Fruit fly (Drosophila melanogaster) whole organism, prepupa: ENCODE measurements around the gene Gli.
A peak's percentile ranks its signal among the peaks of the same experiment; 100 is the strongest.

Experiments used
- CG10631 ChIP-seq: fragments of 200-800 bp; sonication (Bioruptor generic); optimal IDR thresholded peaks from 2 replicates; lab custom pipeline; 2016; ENCODE audit warnings: missing biosample characterization, missing genetic modification characterization
- CG11294 ChIP-seq: fragments of 200-800 bp; sonication (Bioruptor generic); IDR thresholded peaks from 2 replicates; pipeline ENCODE4 v1.3.6; 2022; ENCODE audit warnings: missing biosample characterization, missing genetic modification characterization
- CG11762 ChIP-seq: fragments of 200-800 bp; sonication (Bioruptor generic); optimal IDR thresholded peaks from 3 replicates; lab custom pipeline; 2016; ENCODE audit warnings: missing biosample characterization, missing genetic modification characterization; ENCODE audit not compliant: insufficient read depth
- CG11902 ChIP-seq: fragments of 200-800 bp; sonication (Bioruptor generic); optimal IDR thresholded peaks from 3 replicates; lab custom pipeline; 2016; ENCODE audit warnings: missing biosample characterization, missing genetic modification characterization
- CG15336 ChIP-seq: fragments of 200-800 bp; sonication (Bioruptor generic); IDR thresholded peaks from 2 replicates; pipeline ENCODE4 v1.3.6; 2022; ENCODE audit warnings: missing biosample characterization, missing genetic modification characterization
- CG1621 ChIP-seq: fragments of 200-800 bp; sonication (Bioruptor generic); optimal IDR thresholded peaks from 3 replicates; lab custom pipeline; 2018; ENCODE audit warnings: missing biosample characterization, mild to moderate bottlenecking, missing genetic modification characterization
- CG3032 ChIP-seq: fragments of 200-800 bp; optimal IDR thresholded peaks from 2 replicates; lab custom pipeline; 2019; ENCODE audit warnings: missing biosample characterization, mild to moderate bottlenecking, missing genetic modification characterization, moderate library complexity
- CG31627 ChIP-seq: fragments of 200-800 bp; sonication (Bioruptor generic); optimal IDR thresholded peaks from 3 replicates; lab custom pipeline; 2016; ENCODE audit warnings: missing biosample characterization, missing genetic modification characterization
- CG32006 ChIP-seq: fragments of 200-800 bp; sonication (Bioruptor generic); optimal IDR thresholded peaks from 3 replicates; lab custom pipeline; 2017; ENCODE audit warnings: missing biosample characterization, mild to moderate bottlenecking, missing genetic modification characterization
- CG34406 ChIP-seq: fragments of 200-800 bp; sonication (Bioruptor generic); optimal IDR thresholded peaks from 3 replicates; lab custom pipeline; 2016; ENCODE audit warnings: missing biosample characterization, missing genetic modification characterization
- CG3919 ChIP-seq: fragments of 200-800 bp; sonication (Bioruptor generic); optimal IDR thresholded peaks from 3 replicates; lab custom pipeline; 2016; ENCODE audit warnings: missing biosample characterization, missing genetic modification characterization
- CG4318 ChIP-seq: fragments of 200-800 bp; sonication (Bioruptor generic); optimal IDR thresholded peaks from 3 replicates; lab custom pipeline; 2017; ENCODE audit warnings: missing biosample characterization, mild to moderate bottlenecking, missing genetic modification characterization
- CG6163 ChIP-seq: fragments of 200-800 bp; sonication (Bioruptor generic); IDR thresholded peaks from 3 replicates; pipeline ENCODE4 v1.3.6; 2022; ENCODE audit warnings: missing biosample characterization, missing genetic modification characterization
- CG6276 ChIP-seq: fragments of 200-800 bp; sonication (Bioruptor generic); optimal IDR thresholded peaks from 2 replicates; lab custom pipeline; 2017; ENCODE audit warnings: missing biosample characterization, mild to moderate bottlenecking, missing genetic modification characterization
- CG6808 ChIP-seq: fragments of 200-800 bp; sonication (Bioruptor generic); optimal IDR thresholded peaks from 3 replicates; lab custom pipeline; 2017; ENCODE audit warnings: missing biosample characterization, missing genetic modification characterization, mild to moderate bottlenecking, moderate library complexity, missing genetic modification reagents
- CG6854 ChIP-seq: fragments of 200-800 bp; sonication (Bioruptor generic); optimal IDR thresholded peaks from 2 replicates; lab custom pipeline; 2017; ENCODE audit warnings: missing biosample characterization, mild to moderate bottlenecking, missing genetic modification characterization
- CG7368 ChIP-seq: fragments of 200-800 bp; sonication (Bioruptor generic); optimal IDR thresholded peaks from 3 replicates; lab custom pipeline; 2016; ENCODE audit warnings: missing biosample characterization, missing genetic modification characterization
- CG8119 ChIP-seq: fragments of 200-800 bp; sonication (Bioruptor generic); IDR thresholded peaks from 3 replicates; pipeline ENCODE4 v1.3.6; 2022; ENCODE audit warnings: missing biosample characterization, missing genetic modification characterization
- Eip75B ChIP-seq: fragments of 200-800 bp; sonication (Bioruptor generic); optimal IDR thresholded peaks from 3 replicates; lab custom pipeline; 2016; ENCODE audit warnings: missing biosample characterization, missing genetic modification characterization
- Eip93F ChIP-seq: fragments of 200-800 bp; sonication (Bioruptor generic); optimal IDR thresholded peaks from 2 replicates; lab custom pipeline; 2016; ENCODE audit warnings: missing biosample characterization, mild to moderate bottlenecking, missing genetic modification characterization
- Ets21C ChIP-seq: fragments of 200-800 bp; sonication (Bioruptor generic); optimal IDR thresholded peaks from 3 replicates; lab custom pipeline; 2016; ENCODE audit warnings: missing biosample characterization, missing genetic modification characterization
- Hr38 ChIP-seq: sonication (Bioruptor generic); optimal IDR thresholded peaks from 2 replicates; lab custom pipeline; 2016; ENCODE audit warnings: missing biosample characterization, missing genetic modification characterization
- Hr39 ChIP-seq: fragments of 200-800 bp; sonication (Bioruptor generic); optimal IDR thresholded peaks from 2 replicates; lab custom pipeline; 2016; ENCODE audit warnings: missing biosample characterization, missing genetic modification characterization
- Hr4 ChIP-seq: fragments of 200-800 bp; sonication (Bioruptor generic); optimal IDR thresholded peaks from 3 replicates; lab custom pipeline; 2016; ENCODE audit warnings: missing biosample characterization, missing genetic modification characterization
- Lpt ChIP-seq: fragments of 200-800 bp; sonication (Bioruptor generic); optimal IDR thresholded peaks from 3 replicates; lab custom pipeline; 2016; ENCODE audit warnings: missing biosample characterization, missing genetic modification characterization
- Met ChIP-seq: fragments of 200-800 bp; sonication (Bioruptor generic); optimal IDR thresholded peaks from 3 replicates; lab custom pipeline; 2016; ENCODE audit warnings: missing biosample characterization, missing genetic modification characterization
- Smox ChIP-seq: fragments of 200-800 bp; sonication (Bioruptor generic); optimal IDR thresholded peaks from 3 replicates; lab custom pipeline; 2016; ENCODE audit warnings: missing biosample characterization, missing genetic modification characterization
- Sox15 ChIP-seq: fragments of 200-800 bp; sonication (Bioruptor generic); optimal IDR thresholded peaks from 3 replicates; lab custom pipeline; 2016; ENCODE audit warnings: missing biosample characterization, missing genetic modification characterization
- dac ChIP-seq: fragments of 200-800 bp; sonication (Bioruptor generic); optimal IDR thresholded peaks from 2 replicates; lab custom pipeline; 2017; ENCODE audit warnings: missing biosample characterization, mild to moderate bottlenecking, missing genetic modification characterization
- dsx ChIP-seq: fragments of 200-800 bp; optimal IDR thresholded peaks from 3 replicates; lab custom pipeline; 2019; ENCODE audit warnings: missing biosample characterization, mild to moderate bottlenecking, missing genetic modification characterization, moderate library complexity; ENCODE audit not compliant: poor library complexity, severe bottlenecking
- eg ChIP-seq: fragments of 200-800 bp; sonication (Bioruptor generic); IDR thresholded peaks from 3 replicates; pipeline ENCODE4 v1.3.6; 2022; ENCODE audit warnings: missing biosample characterization, missing genetic modification characterization
- fd59A ChIP-seq: fragments of 200-800 bp; sonication (Bioruptor generic); optimal IDR thresholded peaks from 2 replicates; lab custom pipeline; 2017; ENCODE audit warnings: missing biosample characterization, mild to moderate bottlenecking, missing genetic modification characterization, missing genetic modification reagents
- lz ChIP-seq: fragments of 200-800 bp; sonication (Bioruptor generic); optimal IDR thresholded peaks from 3 replicates; lab custom pipeline; 2016; ENCODE audit warnings: missing biosample characterization, missing genetic modification characterization
- net ChIP-seq: fragments of 200-800 bp; sonication (Bioruptor generic); optimal IDR thresholded peaks from 3 replicates; lab custom pipeline; 2016; ENCODE audit warnings: missing biosample characterization, missing genetic modification characterization
- salr ChIP-seq, 2 experiments: fragments of 200-800 bp; sonication (Bioruptor generic); optimal IDR thresholded peaks; 3 replicates each; lab custom pipeline; 2016 to 2018; ENCODE audit warnings: missing biosample characterization in 2 of 2, missing genetic modification characterization in 2 of 2, mild to moderate bottlenecking in 1 of 2
- ss ChIP-seq, 2 experiments: fragments of 200-800 bp; sonication (Bioruptor generic); optimal IDR thresholded peaks; 2 replicates in 1 of 2; 3 replicates in 1 of 2; lab custom pipeline; 2017 to 2018; ENCODE audit warnings: mild to moderate bottlenecking in 2 of 2, missing biosample characterization in 2 of 2, missing genetic modification characterization in 2 of 2, moderate library complexity in 1 of 2
- svp ChIP-seq: fragments of 200-800 bp; sonication (Bioruptor generic); peaks from one replicate; lab custom pipeline; 2016; ENCODE audit warnings: missing biosample characterization, missing genetic modification characterization

Gene Gli

dm6 chr2L:15762466-15762865 lies at the start of gene Gli:
Gli (minus strand) TSS chr2L:15762758.
- TF ChIP-seq CG32006 (GFP tag; lab: Kevin White, UChicago): no peak
- peak; percentile 63 for TF ChIP-seq svp
- no peak for TF ChIP-seq CG10631 (GFP tag; lab: Kevin White, UChicago)
- TF ChIP-seq CG6163 (GFP tag; lab: Robert Waterston, UW): peak; percentile 70; the same call in 2 of the 3 replicates
- TF ChIP-seq Lpt (GFP tag; lab: Kevin White, UChicago): peak; percentile 57
- TF ChIP-seq Ets21C: no peak
- TF ChIP-seq Eip93F (GFP tag; lab: Kevin White, UChicago): peak; percentile 42
- peak; percentile 44; the same call in 1 of the 2 replicates for TF ChIP-seq CG15336 (GFP tag; lab: Robert Waterston, UW)
- TF ChIP-seq eg (GFP tag; lab: Robert Waterston, UW): peak; percentile 52; the same call in 2 of the 3 replicates
- TF ChIP-seq CG6276: no peak
- TF ChIP-seq ss (GFP tag; optimal IDR thresholded peaks at IDR 0.05; lab: Kevin White, UChicago): no peak
- no peak for TF ChIP-seq salr (GFP tag; optimal IDR thresholded peaks at IDR 0.05; lab: Kevin White, UChicago)
- TF ChIP-seq CG11294 (GFP tag; lab: Robert Waterston, UW): peak; percentile 13; the same call in 1 of the 2 replicates
- peak; percentile 64 for TF ChIP-seq CG6854 (GFP tag; lab: Kevin White, UChicago)

- TF ChIP-seq Hr38 (GFP tag; lab: Kevin White, UChicago) (no peak), svp (peak; percentile 72)
Observed at dm6 chr2L:15812041-15812440, 49.5 kb upstream of the Gli start, which contains the start of gene CG42876. CG42876 (minus strand) TSS chr2L:15812141.

dm6 chr2L:15796300-15796699 lies 33.7 kb upstream of the Gli start:
- no peak for TF ChIP-seq CG6163 (GFP tag; lab: Robert Waterston, UW)
- no peak for TF ChIP-seq CG1621 (tag; lab: Kevin White, UChicago)
- TF ChIP-seq ss (GFP tag; optimal IDR thresholded peaks at IDR 0.05; lab: Kevin White, UChicago): no peak
- no peak for TF ChIP-seq CG3032
- no peak for TF ChIP-seq CG34406 (GFP tag; lab: Kevin White, UChicago)
- TF ChIP-seq CG10631 (GFP tag; lab: Kevin White, UChicago): no peak
- TF ChIP-seq CG7368: no peak
- TF ChIP-seq CG11762 (GFP tag; lab: Kevin White, UChicago): no peak
- no peak for TF ChIP-seq CG4318 (GFP tag; lab: Kevin White, UChicago)
- no peak for TF ChIP-seq Lpt (GFP tag; lab: Kevin White, UChicago)
- TF ChIP-seq CG6808 (GFP tag; lab: Kevin White, UChicago): no peak
- no peak for TF ChIP-seq CG31627
- TF ChIP-seq, all 60 proteins: peak for 0

dm6 chr2L:15783785-15784184 lies 21.2 kb upstream of the Gli start, which contains the start of gene t-Grip91:
t-Grip91 (plus strand) TSS chr2L:15784085.
- TF ChIP-seq lz (GFP tag; lab: Kevin White, UChicago) (no peak), fd59A (GFP tag; lab: Kevin White, UChicago) (no peak), Smox (GFP tag; lab: Kevin White, UChicago) (no peak), CG32006 (GFP tag; lab: Kevin White, UChicago) (no peak), CG11902 (no peak), Ets21C (no peak), CG7368 (no peak), CG3919 (no peak), CG10631 (GFP tag; lab: Kevin White, UChicago) (no peak), Hr4 (no peak), CG4318 (GFP tag; lab: Kevin White, UChicago) (no peak), net (no peak), CG11762 (GFP tag; lab: Kevin White, UChicago) (no peak), Sox15 (GFP tag; lab: Kevin White, UChicago) (no peak), Met (no peak), Hr39 (no peak), Eip75B (no peak), CG8119 (GFP tag; lab: Robert Waterston, UW) (no peak), dsx (GFP tag; lab: Kevin White, UChicago) (no peak), dac (GFP tag; lab: Kevin White, UChicago) (no peak)
